Fruit fly (Drosophila melanogaster) whole organism, adult: ENCODE data around the gene Lkb1.
A peak's percentile ranks its signal among the peaks of the same experiment; 100 is the strongest.

ENCODE experiments used
- CG12768 ChIP-seq: fragments of 200-800 bp; sonication (Bioruptor generic); optimal IDR thresholded peaks from 2 replicates; lab custom pipeline; 2017; ENCODE audit warnings: missing biosample characterization, missing genetic modification characterization, mild to moderate bottlenecking, moderate library complexity, missing genetic modification reagents
- CG14711 ChIP-seq: fragments of 200-800 bp; sonication (Bioruptor generic); optimal IDR thresholded peaks from 2 replicates; lab custom pipeline; 2018; ENCODE audit warnings: missing biosample characterization, mild to moderate bottlenecking, missing genetic modification characterization, moderate library complexity
- ovo ChIP-seq: fragments of 200-800 bp; sonication (Bioruptor generic); optimal IDR thresholded peaks from 2 replicates; lab custom pipeline; 2016; ENCODE audit warnings: missing biosample characterization, missing genetic modification characterization
- tj ChIP-seq: fragments of 200-800 bp; sonication (Bioruptor generic); optimal IDR thresholded peaks from 3 replicates; lab custom pipeline; 2017; ENCODE audit warnings: missing biosample characterization, mild to moderate bottlenecking, missing genetic modification characterization, moderate library complexity

Lkb1 gene

DNA sequence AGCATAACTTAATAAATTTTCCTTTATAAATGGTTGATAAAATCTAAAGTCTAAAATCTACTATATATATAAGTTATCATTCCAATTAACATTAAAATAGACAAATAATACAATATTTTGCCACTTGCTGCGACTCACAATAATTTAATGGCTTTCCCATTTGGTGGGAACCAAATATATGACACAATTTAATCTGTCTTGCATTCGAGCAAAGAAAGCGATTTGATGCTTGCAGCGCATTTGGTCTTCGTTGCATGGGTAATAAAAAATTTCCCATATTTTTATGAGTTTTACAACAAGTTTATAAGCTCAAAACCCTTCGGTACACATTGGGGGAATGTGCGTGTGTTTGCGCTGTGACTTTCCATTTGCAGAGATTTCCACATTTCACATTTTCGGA, 50.4 kb downstream of the Lkb1 start:
- TF ChIP-seq CG14711 (no peak), tj (GFP tag; lab: Kevin White, UChicago) (no peak)

DNA sequence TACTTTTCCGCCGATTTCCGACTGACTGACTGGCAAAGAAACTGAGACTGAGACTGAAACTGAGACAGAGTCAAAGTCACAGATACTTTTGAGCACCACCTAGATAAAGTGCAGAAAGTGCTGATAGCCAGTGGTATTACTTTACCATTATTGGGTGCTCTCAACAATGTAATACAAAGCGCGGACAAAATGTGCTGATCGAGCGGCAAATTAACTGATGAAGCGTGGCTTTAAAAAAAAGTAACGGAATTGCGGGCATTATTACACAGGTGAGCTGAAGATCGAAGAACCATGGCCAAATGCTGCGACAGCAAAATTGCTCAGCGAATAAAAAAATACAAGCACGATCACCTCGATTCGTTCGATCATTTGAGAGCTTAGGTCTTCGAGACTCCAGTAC, 52.5 kb downstream of the Lkb1 start:
- TF ChIP-seq ovo (GFP tag; lab: Kevin White, UChicago) (peak; percentile 48), CG12768 (no peak), tj (GFP tag; lab: Kevin White, UChicago) (peak; percentile 99)
